Worm (Caenorhabditis elegans) whole organism, L4 larva: ENCODE results near the gene zipt-2.3.
A peak's percentile ranks its signal among the peaks of the same experiment; 100 is the strongest.

ENCODE experiments used
- D1046.2 ChIP-seq: fragments of 200-800 bp; sonication (Bioruptor generic); IDR thresholded peaks from 2 replicates; pipeline ENCODE4 v1.3.6; 2022; ENCODE audit warnings: missing genetic modification characterization, missing compliant biosample characterization
- F26F4.8 ChIP-seq: fragments of 200-800 bp; sonication (Bioruptor generic); conservative IDR thresholded peaks from 2 replicates; pipeline ENCODE4 v1.3.6; 2022; ENCODE audit warnings: missing genetic modification characterization, missing compliant biosample characterization
- F37D6.2 ChIP-seq: sonication (generic microtip); optimal IDR thresholded peaks from 2 replicates; lab custom pipeline; 2016; ENCODE audit warnings: mild to moderate bottlenecking, missing genetic modification characterization, missing compliant biosample characterization
- F49E8.2 ChIP-seq: sonication (generic microtip); optimal IDR thresholded peaks from 2 replicates; lab custom pipeline; 2016; ENCODE audit warnings: missing compliant biosample characterization, mild to moderate bottlenecking, missing genetic modification characterization, borderline replicate concordance
- R02D3.7 ChIP-seq: fragments of 150-350 bp; sonication (generic microtip); optimal IDR thresholded peaks from 3 replicates; lab custom pipeline; 2014; ENCODE audit warnings: missing biosample characterization, missing genetic modification characterization
- Y48G9A.11 ChIP-seq: fragments of 200-800 bp; sonication (Bioruptor generic); IDR thresholded peaks from 2 replicates; pipeline ENCODE4 v1.3.6; 2022; ENCODE audit warnings: missing genetic modification reagents, missing genetic modification characterization, missing compliant biosample characterization
- Y5F2A.4 ChIP-seq: fragments of 200-800 bp; sonication (Bioruptor generic); optimal IDR thresholded peaks from 2 replicates; lab custom pipeline; 2018; ENCODE audit warnings: mild to moderate bottlenecking, missing genetic modification characterization, missing compliant biosample characterization
- arid-1 ChIP-seq: fragments of 200-800 bp; sonication (Bioruptor generic); conservative IDR thresholded peaks from 2 replicates; pipeline ENCODE4 v1.3.6; 2022; ENCODE audit warnings: missing genetic modification reagents, missing genetic modification characterization, missing compliant biosample characterization
- ceh-28 ChIP-seq: fragments of 150-350 bp; optimal IDR thresholded peaks from 2 replicates; lab custom pipeline; 2014; ENCODE audit warnings: missing biosample characterization, missing genetic modification reagents, missing genetic modification characterization
- cey-2 ChIP-seq: sonication (generic microtip); optimal IDR thresholded peaks from 3 replicates; lab custom pipeline; 2017; ENCODE audit warnings: missing genetic modification characterization, mild to moderate bottlenecking, missing compliant biosample characterization, antibody characterized with exemption, borderline replicate concordance; ENCODE audit not compliant: insufficient read depth
- ctbp-1 ChIP-seq: fragments of 200-800 bp; sonication (Bioruptor generic); IDR thresholded peaks from 2 replicates; pipeline ENCODE4 v1.3.6; 2022; ENCODE audit warnings: missing genetic modification reagents, missing genetic modification characterization, missing compliant biosample characterization
- daf-12 ChIP-seq: fragments of 150-350 bp; optimal IDR thresholded peaks from 2 replicates; lab custom pipeline; 2014; ENCODE audit warnings: missing biosample characterization, missing genetic modification reagents, missing genetic modification characterization
- daf-16 ChIP-seq, 3 experiments: sonication (generic microtip); optimal IDR thresholded peaks; 2 replicates each; lab custom pipeline; 2016 to 2017; ENCODE audit warnings: missing genetic modification characterization in 3 of 3, missing genetic modification reagents in 3 of 3, mild to moderate bottlenecking in 2 of 3, missing compliant biosample characterization in 2 of 3, missing biosample characterization in 1 of 3, moderate library complexity in 1 of 3
- dmd-6 ChIP-seq: fragments of 200-800 bp; sonication (Bioruptor generic); IDR thresholded peaks from 2 replicates; pipeline ENCODE4 v1.3.6; 2022; ENCODE audit warnings: missing genetic modification reagents, missing genetic modification characterization, missing compliant biosample characterization
- dmd-9 ChIP-seq: fragments of 200-800 bp; sonication (Bioruptor generic); IDR thresholded peaks from 2 replicates; pipeline ENCODE4 v1.3.6; 2022; ENCODE audit warnings: missing genetic modification reagents, missing genetic modification characterization, missing compliant biosample characterization
- dve-1 ChIP-seq: sonication (generic microtip); optimal IDR thresholded peaks from 2 replicates; lab custom pipeline; 2017; ENCODE audit warnings: antibody characterized with exemption, mild to moderate bottlenecking, missing genetic modification characterization, missing compliant biosample characterization; ENCODE audit not compliant: insufficient read depth
- egl-27 ChIP-seq: sonication (generic microtip); optimal IDR thresholded peaks from 3 replicates; lab custom pipeline; 2017; ENCODE audit warnings: missing biosample characterization, missing genetic modification reagents, missing genetic modification characterization
- fkh-10 ChIP-seq: fragments of 150-350 bp; optimal IDR thresholded peaks from 2 replicates; lab custom pipeline; 2014; ENCODE audit warnings: missing biosample characterization, missing genetic modification reagents, missing genetic modification characterization
- hlh-11 ChIP-seq: fragments of 200-800 bp; sonication (Bioruptor generic); optimal IDR thresholded peaks from 2 replicates; lab custom pipeline; 2018; ENCODE audit warnings: mild to moderate bottlenecking, missing genetic modification characterization, missing compliant biosample characterization
- hmg-1.1 ChIP-seq: fragments of 200-800 bp; sonication (Bioruptor generic); IDR thresholded peaks from 2 replicates; pipeline ENCODE4 v1.3.6; 2022; ENCODE audit warnings: missing genetic modification reagents, missing genetic modification characterization, missing compliant biosample characterization
- jun-1 ChIP-seq: fragments of 150-350 bp; optimal IDR thresholded peaks from 2 replicates; lab custom pipeline; 2014; ENCODE audit warnings: missing biosample characterization, missing genetic modification reagents, missing genetic modification characterization
- lin-29 ChIP-seq: fragments of 200-800 bp; sonication (Bioruptor generic); IDR thresholded peaks from 2 replicates; pipeline ENCODE4 v1.3.6; 2022; ENCODE audit warnings: missing genetic modification reagents, missing genetic modification characterization, missing compliant biosample characterization
- lin-39 ChIP-seq: fragments of 150-350 bp; optimal IDR thresholded peaks from 2 replicates; lab custom pipeline; 2014; ENCODE audit warnings: missing biosample characterization, missing genetic modification reagents, missing genetic modification characterization
- lir-3 ChIP-seq: sonication (generic microtip); optimal IDR thresholded peaks from 2 replicates; lab custom pipeline; 2016; ENCODE audit warnings: mild to moderate bottlenecking, missing genetic modification characterization, missing compliant biosample characterization
- madf-9 ChIP-seq: fragments of 200-800 bp; sonication (Bioruptor generic); conservative IDR thresholded peaks from 2 replicates; pipeline ENCODE4 v1.3.6; 2022; ENCODE audit warnings: missing genetic modification reagents, missing genetic modification characterization, missing compliant biosample characterization
- mdl-1 ChIP-seq, 2 experiments: fragments of 150-350 bp in 1 of 2; sonication (generic microtip) in 1 of 2; optimal IDR thresholded peaks; 2 replicates each; lab custom pipeline; 2014 to 2017; ENCODE audit warnings: missing biosample characterization in 2 of 2, missing genetic modification characterization in 2 of 2
- mxl-3 ChIP-seq: fragments of 200-800 bp; sonication (Bioruptor generic); optimal IDR thresholded peaks from 2 replicates; lab custom pipeline; 2018; ENCODE audit warnings: mild to moderate bottlenecking, missing genetic modification characterization, missing compliant biosample characterization
- nhr-102 ChIP-seq: sonication (generic microtip); optimal IDR thresholded peaks from 2 replicates; lab custom pipeline; 2016; ENCODE audit warnings: mild to moderate bottlenecking, missing genetic modification characterization, moderate library complexity, missing compliant biosample characterization
- nhr-11 ChIP-seq: fragments of 150-350 bp; optimal IDR thresholded peaks from 2 replicates; lab custom pipeline; 2014; ENCODE audit warnings: missing biosample characterization, missing genetic modification characterization
- nhr-28 ChIP-seq: fragments of 150-350 bp; optimal IDR thresholded peaks from 2 replicates; lab custom pipeline; 2014; ENCODE audit warnings: missing biosample characterization, missing genetic modification characterization
- nhr-41 ChIP-seq: fragments of 200-800 bp; sonication (Bioruptor generic); IDR thresholded peaks from 2 replicates; pipeline ENCODE4 v1.3.6; 2022; ENCODE audit warnings: missing genetic modification reagents, missing genetic modification characterization, missing compliant biosample characterization
- nhr-42 ChIP-seq: fragments of 200-800 bp; sonication (Bioruptor generic); IDR thresholded peaks from 2 replicates; pipeline ENCODE4 v1.3.6; 2022; ENCODE audit warnings: missing genetic modification characterization, missing compliant biosample characterization
- nhr-48 ChIP-seq: sonication (generic microtip); optimal IDR thresholded peaks from 2 replicates; lab custom pipeline; 2016; ENCODE audit warnings: mild to moderate bottlenecking, missing genetic modification characterization, missing compliant biosample characterization
- nhr-76 ChIP-seq: fragments of 150-350 bp; optimal IDR thresholded peaks from 2 replicates; lab custom pipeline; 2014; ENCODE audit warnings: missing biosample characterization, missing genetic modification characterization
- nhr-77 ChIP-seq: fragments of 150-350 bp; optimal IDR thresholded peaks from 2 replicates; lab custom pipeline; 2014; ENCODE audit warnings: missing biosample characterization, missing genetic modification characterization
- php-3 ChIP-seq: fragments of 200-800 bp; sonication (Bioruptor generic); IDR thresholded peaks from 2 replicates; pipeline ENCODE4 v1.3.6; 2022; ENCODE audit warnings: missing genetic modification reagents, missing genetic modification characterization, missing compliant biosample characterization
- pqm-1 ChIP-seq: sonication (generic microtip); optimal IDR thresholded peaks from 2 replicates; lab custom pipeline; 2017; ENCODE audit warnings: missing biosample characterization, missing genetic modification characterization
- saeg-2 ChIP-seq: fragments of 200-800 bp; sonication (Bioruptor generic); IDR thresholded peaks from 2 replicates; pipeline ENCODE4 v1.3.6; 2022; ENCODE audit warnings: missing genetic modification reagents, missing genetic modification characterization, missing compliant biosample characterization
- unc-130 ChIP-seq: sonication (generic microtip); optimal IDR thresholded peaks from 2 replicates; lab custom pipeline; 2016; ENCODE audit warnings: missing genetic modification reagents, missing genetic modification characterization, missing compliant biosample characterization
- unc-39 ChIP-seq: sonication (generic microtip); optimal IDR thresholded peaks from 2 replicates; lab custom pipeline; 2017; ENCODE audit warnings: missing biosample characterization, missing genetic modification characterization
- zag-1 ChIP-seq: fragments of 150-350 bp; optimal IDR thresholded peaks from 2 replicates; lab custom pipeline; 2014; ENCODE audit warnings: missing biosample characterization, missing genetic modification characterization
- zfp-2 ChIP-seq: sonication (generic microtip); optimal IDR thresholded peaks from 2 replicates; lab custom pipeline; 2016; ENCODE audit warnings: mild to moderate bottlenecking, missing genetic modification characterization, missing compliant biosample characterization
- zfp-3 ChIP-seq: fragments of 200-800 bp; sonication (Bioruptor generic); conservative IDR thresholded peaks from 2 replicates; pipeline ENCODE4 v1.3.6; 2022; ENCODE audit warnings: missing genetic modification reagents, missing genetic modification characterization, missing compliant biosample characterization
- zip-2 ChIP-seq: fragments of 150-350 bp; optimal IDR thresholded peaks from 2 replicates; lab custom pipeline; 2014; ENCODE audit warnings: missing biosample characterization, missing genetic modification characterization

Gene zipt-2.3

ce11 chrII:13715733-13716132, at the start of gene zipt-2.3:
TSS of gene zipt-2.3 (minus strand) at chrII:13715879.
- TF ChIP-seq zip-2: no peak
- peak; percentile 62 for TF ChIP-seq nhr-28
- peak; percentile 9 for TF ChIP-seq hlh-11 (tag; lab: Kevin White, UChicago)
- peak; percentile 62 for TF ChIP-seq dve-1
- TF ChIP-seq pqm-1 (tag; lab: Kevin White, UChicago): peak; percentile 93
- no peak for TF ChIP-seq unc-39
- TF ChIP-seq nhr-11: no peak
- TF ChIP-seq nhr-102 (tag; lab: Kevin White, UChicago): no peak
- peak; percentile 45; the same call in 1 of the 2 replicates for TF ChIP-seq php-3 (GFP tag; lab: Robert Waterston, UW)
- no peak for TF ChIP-seq daf-16 (GFP tag; optimal IDR thresholded peaks at IDR 0.05; lab: Kevin White, UChicago)
- peak; percentile 56 for TF ChIP-seq daf-16 (tag; optimal IDR thresholded peaks at IDR 0.05; lab: Kevin White, UChicago)
- no peak for TF ChIP-seq arid-1 (GFP tag; lab: Robert Waterston, UW)
- no peak for TF ChIP-seq nhr-76 (tag; lab: Kevin White, UChicago)
- TF ChIP-seq nhr-42 (GFP tag; lab: Robert Waterston, UW): no peak
- peak; percentile 63; the same call in 1 of the 2 replicates for TF ChIP-seq dmd-6 (GFP tag; lab: Robert Waterston, UW)

- TF ChIP-seq ceh-28 (tag; lab: Kevin White, UChicago) (no peak), Y48G9A.11 (GFP tag; lab: Robert Waterston, UW) (no peak), R02D3.7 (tag; lab: Kevin White, UChicago) (no peak), Y5F2A.4 (GFP tag; lab: Kevin White, UChicago) (no peak), daf-16 (GFP tag; optimal IDR thresholded peaks at IDR 0.05; lab: Kevin White, UChicago) (no peak), daf-16 (tag; optimal IDR thresholded peaks at IDR 0.05; lab: Kevin White, UChicago) (peak; percentile 89), F49E8.2 (tag; lab: Kevin White, UChicago) (no peak)
Observed at ce11 chrII:13763009-13763468, 47.4 kb upstream of the zipt-2.3 start, which contains the start of gene arrd-11. TSS of gene arrd-11 (plus strand) at chrII:13763418.

- TF ChIP-seq cey-2 (tag; lab: Kevin White, UChicago) (no peak), fkh-10 (GFP tag; lab: Kevin White, UChicago) (no peak), Y5F2A.4 (GFP tag; lab: Kevin White, UChicago) (no peak), nhr-42 (GFP tag; lab: Robert Waterston, UW) (no peak), madf-9 (no peak), lir-3 (tag; lab: Kevin White, UChicago) (no peak), F26F4.8 (GFP tag; lab: Robert Waterston, UW) (no peak), F37D6.2 (no peak), nhr-76 (tag; lab: Kevin White, UChicago) (no peak), hmg-1.1 (GFP tag; lab: Robert Waterston, UW) (no peak), nhr-41 (GFP tag; lab: Robert Waterston, UW) (no peak), ctbp-1 (GFP tag; lab: Robert Waterston, UW) (no peak), nhr-48 (no peak), D1046.2 (GFP tag; lab: Robert Waterston, UW) (no peak), egl-27 (tag; lab: Kevin White, UChicago) (no peak), zag-1 (tag; lab: Kevin White, UChicago) (no peak), unc-130 (GFP tag; lab: Kevin White, UChicago) (no peak)
Observed at ce11 chrII:13758108-13758507, 42.4 kb upstream of the zipt-2.3 start, which contains the start of gene arrd-13. TSS of gene arrd-13 (plus strand) at chrII:13758408.

ce11 chrII:13756232-13756631, 40.6 kb upstream of the zipt-2.3 start:
- TF ChIP-seq zfp-2 (tag; lab: Kevin White, UChicago) (no peak), zfp-3 (GFP tag; lab: Robert Waterston, UW) (no peak), hmg-1.1 (GFP tag; lab: Robert Waterston, UW) (0 out of 2 replicates have a peak, but pooled peaks have one; percentile 19), D1046.2 (GFP tag; lab: Robert Waterston, UW) (no peak), daf-12 (tag; lab: Kevin White, UChicago) (no peak), saeg-2 (GFP tag; lab: Robert Waterston, UW) (no peak), mxl-3 (GFP tag; lab: Kevin White, UChicago) (no peak), jun-1 (no peak), lin-39 (tag; lab: Kevin White, UChicago) (no peak), F49E8.2 (tag; lab: Kevin White, UChicago) (no peak), mdl-1 (tag; optimal IDR thresholded peaks at IDR 0.05; lab: Kevin White, UChicago) (no peak), dmd-9 (GFP tag; lab: Robert Waterston, UW) (no peak), cey-2 (tag; lab: Kevin White, UChicago) (no peak), nhr-48 (no peak), lin-29 (no peak), dve-1 (no peak), nhr-77 (tag; lab: Kevin White, UChicago) (no peak), php-3 (GFP tag; lab: Robert Waterston, UW) (no peak)
